Worm (Caenorhabditis elegans): ENCODE data around the gene nmr-1.
A peak's percentile ranks its signal among the peaks of the same experiment; 100 is the strongest.

DNA sequence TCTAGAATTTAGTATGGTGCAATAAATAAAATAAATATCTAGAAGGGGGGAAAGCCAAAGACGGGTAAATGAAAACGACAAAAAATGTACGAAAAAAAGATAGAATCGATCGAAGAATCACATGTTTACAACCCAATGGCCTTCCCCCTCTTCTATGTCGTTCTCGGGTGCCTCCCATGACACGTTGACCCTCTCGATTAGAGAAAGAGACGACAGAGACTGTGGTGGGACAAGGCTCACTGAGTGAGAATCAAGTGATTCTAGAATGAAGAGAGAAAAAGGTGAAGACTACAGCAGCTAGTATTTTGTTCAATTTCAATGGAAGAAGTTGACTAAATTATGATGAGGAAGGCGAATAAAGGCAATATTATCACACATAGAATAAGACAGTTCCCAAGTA, 20.4 kb downstream of the nmr-1 start:
- no peak for TF ChIP-seq B0019.2 (GFP tag; conservative IDR thresholded peaks at IDR 0.05)
- no peak for TF ChIP-seq lin-35 (GFP tag; optimal IDR thresholded peaks at IDR 0.05)
- TF ChIP-seq repo-1 (tag; optimal IDR thresholded peaks at IDR 0.05) = no peak
- no peak for TF ChIP-seq egl-44 (GFP tag; IDR thresholded peaks at IDR 0.05)
- no peak for TF ChIP-seq cebp-2 (GFP tag; IDR thresholded peaks at IDR 0.05)
- no peak for TF ChIP-seq C17E4.6 (GFP tag; IDR thresholded peaks at IDR 0.05)
- peak; percentile 45 for TF ChIP-seq pha-4 (tag; optimal IDR thresholded peaks at IDR 0.05)
- 0 out of 2 replicates have a peak, but pooled peaks have one; percentile 59 for TF ChIP-seq nfyb-1 (GFP tag; IDR thresholded peaks at IDR 0.05)
- no peak for TF ChIP-seq F22D6.2 (tag; optimal IDR thresholded peaks at IDR 0.05)
- TF ChIP-seq mxl-1 (tag; optimal IDR thresholded peaks at IDR 0.05) = no peak
- TF ChIP-seq sdz-38 (tag; optimal IDR thresholded peaks at IDR 0.05) = no peak

Measured in whole organism, young adult.